Worm (Caenorhabditis elegans): Measurements from ENCODE around the gene cnc-11.

ce11 chrV:1445081-1445480 is 2.9 kb downstream of the cnc-11 start, which contains the start of gene cnc-5:
- TF ChIP-seq C38D4.7 (GFP tag; optimal IDR thresholded peaks at IDR 0.05), result no peak
- no peak for TF ChIP-seq hlh-8 (tag; optimal IDR thresholded peaks at IDR 0.05)
- TF ChIP-seq ceh-9 (tag; optimal IDR thresholded peaks at IDR 0.05), result no peak
- TF ChIP-seq ceh-34 (tag; optimal IDR thresholded peaks at IDR 0.05), result no peak
- no peak for TF ChIP-seq nhr-11 (tag; optimal IDR thresholded peaks at IDR 0.05)
- no peak for TF ChIP-seq sox-4 (tag; optimal IDR thresholded peaks at IDR 0.05)
- TF ChIP-seq madf-2 (tag; optimal IDR thresholded peaks at IDR 0.05), result no peak
- TF ChIP-seq hlh-6 (tag; optimal IDR thresholded peaks at IDR 0.05), result no peak
- TF ChIP-seq pqm-1 (tag; optimal IDR thresholded peaks at IDR 0.05), result no peak
- no peak for TF ChIP-seq sdc-2 (tag; optimal IDR thresholded peaks at IDR 0.05)
- TF ChIP-seq nhr-232 (tag; optimal IDR thresholded peaks at IDR 0.05), result no peak
- TF ChIP-seq ama-1 (optimal IDR thresholded peaks at IDR 0.05), result no peak
- no peak for TF ChIP-seq lim-6 (tag; optimal IDR thresholded peaks at IDR 0.05)
- no peak for TF ChIP-seq hlh-13 (GFP tag; optimal IDR thresholded peaks at IDR 0.05)

Data from whole organism, late embryonic.